Fruit fly (Drosophila melanogaster) whole organism, prepupa: Measurements from ENCODE around the gene RagA-B.

Experiments used
- OdsH ChIP-seq: fragments of 200-800 bp; sonication (Bioruptor generic); optimal IDR thresholded peaks from 3 replicates; lab custom pipeline; 2016; ENCODE audit warnings: missing biosample characterization, missing genetic modification characterization
- vri ChIP-seq: fragments of 200-800 bp; sonication (Bioruptor generic); optimal IDR thresholded peaks from 3 replicates; lab custom pipeline; 2016; ENCODE audit warnings: missing biosample characterization, mild to moderate bottlenecking, missing genetic modification characterization

dm6 chr3R:9001720-9002240 lies 17.7 kb upstream of the RagA-B start:
- no peak for TF ChIP-seq OdsH (GFP tag; lab: Kevin White, UChicago)
- TF ChIP-seq vri, result no peak
